Worm (Caenorhabditis elegans): ENCODE data around the gene F18C5.5.

The F18C5.5 gene

ce11 chrII:6588605-6589292, 22.2 kb upstream of the F18C5.5 start, which contains the start of gene icd-1 (continued):
- TF ChIP-seq zim-3 (tag; optimal IDR thresholded peaks at IDR 0.05) (peak; percentile 44), attf-6 (GFP tag; IDR thresholded peaks at IDR 0.05) (peak; percentile 61; the same call in 1 of the 2 replicates), C06A6.2 (GFP tag; conservative IDR thresholded peaks at IDR 0.05) (peak; percentile 84), hlh-26 (GFP tag; conservative IDR thresholded peaks at IDR 0.05) (no peak), pbrm-1 (GFP tag; IDR thresholded peaks at IDR 0.05) (peak; percentile 97), let-607 (tag; optimal IDR thresholded peaks at IDR 0.05) (peak; percentile 53 to 80), egl-44 (GFP tag; IDR thresholded peaks at IDR 0.05) (0 out of 2 replicates have a peak, but pooled peaks have one; percentile 33), rpc-1 (optimal IDR thresholded peaks at IDR 0.05) (peak; percentile 13), rpc-1 (tag; optimal IDR thresholded peaks at IDR 0.05) (no peak), ceh-27 (GFP tag; optimal IDR thresholded peaks at IDR 0.05) (peak; percentile 85), ztf-28 (GFP tag; IDR thresholded peaks at IDR 0.05) (0 out of 2 replicates have a peak, but pooled peaks have one; percentile 25), ekl-4 (GFP tag; IDR thresholded peaks at IDR 0.05) (peak; percentile 97), F33H1.4 (GFP tag; IDR thresholded peaks at IDR 0.05) (peak; percentile 81), efl-1 (GFP tag; optimal IDR thresholded peaks at IDR 0.05) (peak; percentile 64), ztf-22 (GFP tag; optimal IDR thresholded peaks at IDR 0.05) (peak; percentile 37), athp-1 (tag; optimal IDR thresholded peaks at IDR 0.05) (peak; percentile 91), F22D6.2 (tag; optimal IDR thresholded peaks at IDR 0.05) (peak; percentile 48), attf-5 (GFP tag; optimal IDR thresholded peaks at IDR 0.05) (peak; percentile 97), Y56A3A.18 (GFP tag; IDR thresholded peaks at IDR 0.05) (0 out of 2 replicates have a peak, but pooled peaks have one; percentile 19)

ce11 chrII:6587264-6587870, 20.8 kb upstream of the F18C5.5 start, which contains the start of gene C56C10.7:
Gene C56C10.7 (minus strand): TSS chrII:6587575.
- TF ChIP-seq C17E4.6 (GFP tag; IDR thresholded peaks at IDR 0.05): peak; percentile 62; the same call in 1 of the 2 replicates
- TF ChIP-seq mxl-1 (tag; optimal IDR thresholded peaks at IDR 0.05): peak; percentile 10
- TF ChIP-seq ztf-25 (GFP tag; IDR thresholded peaks at IDR 0.05): peak; percentile 66; the same call in 1 of the 2 replicates
- peak; percentile 63; the same call in 1 of the 2 replicates for TF ChIP-seq nfya-2 (GFP tag; IDR thresholded peaks at IDR 0.05)
- TF ChIP-seq xnd-1 (tag; optimal IDR thresholded peaks at IDR 0.05): peak; percentile 38
- TF ChIP-seq unc-130 (GFP tag; optimal IDR thresholded peaks at IDR 0.05): peak; percentile 57
- TF ChIP-seq egrh-3 (GFP tag; IDR thresholded peaks at IDR 0.05): no peak
- peak; percentile 78; the same call in 1 of the 2 replicates for TF ChIP-seq cebp-2 (GFP tag; IDR thresholded peaks at IDR 0.05)
- TF ChIP-seq nhr-27 (tag; optimal IDR thresholded peaks at IDR 0.05): peak; percentile 49
- no peak for TF ChIP-seq nhr-179 (tag; optimal IDR thresholded peaks at IDR 0.05)
- TF ChIP-seq snpc-3.4 (tag; optimal IDR thresholded peaks at IDR 0.05): peak; percentile 76
- peak; percentile 72; the same call in 1 of the 2 replicates for TF ChIP-seq pbrm-1 (GFP tag; IDR thresholded peaks at IDR 0.05)
- peak; percentile 69; the same call in 1 of the 2 replicates for TF ChIP-seq nfyb-1 (GFP tag; IDR thresholded peaks at IDR 0.05)
- no peak for TF ChIP-seq ztf-3 (GFP tag; optimal IDR thresholded peaks at IDR 0.05)
- TF ChIP-seq die-1 (tag; optimal IDR thresholded peaks at IDR 0.05): peak; percentile 38
- no peak for TF ChIP-seq cebp-1 (GFP tag; IDR thresholded peaks at IDR 0.05)
- TF ChIP-seq cebp-1 (tag; optimal IDR thresholded peaks at IDR 0.05): peak; percentile 54
- peak; percentile 76 for TF ChIP-seq athp-1 (tag; optimal IDR thresholded peaks at IDR 0.05)
- TF ChIP-seq madf-8 (GFP tag; conservative IDR thresholded peaks at IDR 0.05): peak; percentile 39; the same call in 1 of the 2 replicates
- peak; percentile 19 for TF ChIP-seq him-1 (tag; optimal IDR thresholded peaks at IDR 0.05)
- no peak for TF ChIP-seq Y53F4B.3 (GFP tag; IDR thresholded peaks at IDR 0.05)
- no peak for TF ChIP-seq ztf-22 (GFP tag; optimal IDR thresholded peaks at IDR 0.05)
- TF ChIP-seq lir-1 (GFP tag; conservative IDR thresholded peaks at IDR 0.05): 0 out of 2 replicates have a peak, but pooled peaks have one; percentile 30
- no peak for TF ChIP-seq nfya-1 (tag; optimal IDR thresholded peaks at IDR 0.05; ENCODE audit: borderline replicate concordance, insufficient read depth)
- peak; percentile 62 for TF ChIP-seq hrde-1 (tag; optimal IDR thresholded peaks at IDR 0.05; ENCODE audit: borderline replicate concordance)
- peak; percentile 68 for TF ChIP-seq rcor-1 (GFP tag; IDR thresholded peaks at IDR 0.05)
- TF ChIP-seq Y67H2A.10 (GFP tag; conservative IDR thresholded peaks at IDR 0.05): no peak
- peak; percentile 34 for TF ChIP-seq madf-10 (tag; optimal IDR thresholded peaks at IDR 0.05)
- no peak for TF ChIP-seq hlh-26 (GFP tag; conservative IDR thresholded peaks at IDR 0.05)
- TF ChIP-seq dox-1 (GFP tag; IDR thresholded peaks at IDR 0.05): no peak; the same call in 1 of the 2 replicates
